Worm (Caenorhabditis elegans) whole organism, L1 larva: ENCODE measurements around the gene Y57G11A.5.
A peak's percentile ranks its signal among the peaks of the same experiment; 100 is the strongest.

Experiments used
- C04F5.9 ChIP-seq: sonication (generic microtip); optimal IDR thresholded peaks from 2 replicates; lab custom pipeline; 2016; ENCODE audit warnings: missing genetic modification characterization, missing compliant biosample characterization
- C16A3.4 ChIP-seq: fragments of 150-350 bp; optimal IDR thresholded peaks from 2 replicates; lab custom pipeline; 2014; ENCODE audit warnings: missing biosample characterization, missing genetic modification characterization
- F16B12.6 ChIP-seq: fragments of 150-350 bp; optimal IDR thresholded peaks from 2 replicates; lab custom pipeline; 2014; ENCODE audit warnings: missing biosample characterization, missing genetic modification characterization
- alr-1 ChIP-seq: fragments of 200-800 bp; sonication (Bioruptor generic); optimal IDR thresholded peaks from 2 replicates; lab custom pipeline; 2018; ENCODE audit warnings: borderline replicate concordance, mild to moderate bottlenecking, missing genetic modification characterization, missing compliant biosample characterization
- aly-2 ChIP-seq: fragments of 150-350 bp; optimal IDR thresholded peaks from 2 replicates; lab custom pipeline; 2014; ENCODE audit warnings: missing biosample characterization, missing genetic modification characterization
- blmp-1 ChIP-seq: fragments of 150-350 bp; optimal IDR thresholded peaks from 2 replicates; lab custom pipeline; 2014; ENCODE audit warnings: missing biosample characterization, missing genetic modification characterization
- ceh-63 ChIP-seq: fragments of 200-800 bp; sonication (Bioruptor generic); optimal IDR thresholded peaks from 2 replicates; lab custom pipeline; 2018; ENCODE audit warnings: mild to moderate bottlenecking, missing genetic modification characterization, missing compliant biosample characterization
- ceh-82 ChIP-seq, 3 experiments: fragments of 150-350 bp in 1 of 3; sonication (generic microtip) in 2 of 3; optimal IDR thresholded peaks; 2 replicates each; lab custom pipeline; 2014 to 2017; ENCODE audit warnings: missing biosample characterization in 3 of 3, missing genetic modification characterization in 3 of 3
- ceh-90 ChIP-seq: sonication (generic microtip); optimal IDR thresholded peaks from 2 replicates; lab custom pipeline; 2016; ENCODE audit warnings: missing genetic modification characterization, missing compliant biosample characterization
- efl-1 ChIP-seq, 4 experiments: fragments of 150-350 bp; optimal IDR thresholded peaks in 3 of 4; peaks in 1 of 4; 1 replicate in 1 of 4; 2 replicates in 3 of 4; lab custom pipeline; 2014; ENCODE audit warnings: missing biosample characterization in 2 of 4, missing genetic modification characterization in 2 of 4, missing genetic modification reagents in 2 of 4
- egl-13 ChIP-seq: sonication (generic microtip); optimal IDR thresholded peaks from 2 replicates; lab custom pipeline; 2016; ENCODE audit warnings: missing genotype, missing genetic modification reagents, missing genetic modification characterization, missing compliant biosample characterization
- egl-27 ChIP-seq, 2 experiments: fragments of 150-350 bp in 1 of 2; sonication (generic microtip); optimal IDR thresholded peaks; 3 replicates each; lab custom pipeline; 2017 to 2018; ENCODE audit warnings: missing biosample characterization in 2 of 2, missing genetic modification characterization in 2 of 2, missing genetic modification reagents in 2 of 2
- elt-2 ChIP-seq: sonication (generic microtip); optimal IDR thresholded peaks from 2 replicates; lab custom pipeline; 2016; ENCODE audit warnings: missing genetic modification characterization, mild to moderate bottlenecking, inconsistent platforms, missing compliant biosample characterization, missing genetic modification reagents
- ets-5 ChIP-seq: fragments of 200-800 bp; sonication (Bioruptor generic); IDR thresholded peaks from 2 replicates; pipeline ENCODE4 v1.3.6; 2022; ENCODE audit warnings: missing genetic modification characterization, missing compliant biosample characterization
- fkh-4 ChIP-seq: sonication (generic microtip); optimal IDR thresholded peaks from 2 replicates; lab custom pipeline; 2016; ENCODE audit warnings: missing compliant biosample characterization, missing genetic modification characterization, borderline replicate concordance
- fkh-8 ChIP-seq: sonication (generic microtip); optimal IDR thresholded peaks from 2 replicates; lab custom pipeline; 2016; ENCODE audit warnings: mild to moderate bottlenecking, missing genetic modification characterization, missing compliant biosample characterization
- grh-1 ChIP-seq: fragments of 200-800 bp; sonication (Bioruptor generic); IDR thresholded peaks from 2 replicates; pipeline ENCODE4 v1.3.6; 2022; ENCODE audit warnings: missing genetic modification reagents, missing genetic modification characterization, missing compliant biosample characterization
- hpl-2 ChIP-seq: fragments of 150-350 bp; optimal IDR thresholded peaks from 2 replicates; lab custom pipeline; 2014; ENCODE audit warnings: missing biosample characterization, missing genetic modification reagents, missing genetic modification characterization
- irx-1 ChIP-seq: sonication (generic microtip); optimal IDR thresholded peaks from 2 replicates; lab custom pipeline; 2016; ENCODE audit warnings: missing genetic modification characterization, missing compliant biosample characterization
- isw-1 ChIP-seq: fragments of 200-800 bp; sonication (Bioruptor generic); IDR thresholded peaks from 2 replicates; pipeline ENCODE4 v1.3.6; 2022; ENCODE audit warnings: missing genetic modification characterization, missing compliant biosample characterization
- lin-15B ChIP-seq: fragments of 150-350 bp; sonication (generic microtip); optimal IDR thresholded peaks from 3 replicates; lab custom pipeline; 2014; ENCODE audit warnings: missing biosample characterization, missing genetic modification characterization
- lin-35 ChIP-seq, 2 experiments: fragments of 150-350 bp; optimal IDR thresholded peaks; 2 replicates each; lab custom pipeline; 2014; ENCODE audit warnings: missing biosample characterization in 2 of 2, missing genetic modification characterization in 2 of 2, missing genetic modification reagents in 2 of 2
- lir-3 ChIP-seq: sonication (generic microtip); optimal IDR thresholded peaks from 2 replicates; lab custom pipeline; 2016; ENCODE audit warnings: mild to moderate bottlenecking, missing genetic modification characterization, moderate library complexity, missing compliant biosample characterization; ENCODE audit not compliant: poor library complexity
- mdl-1 ChIP-seq, 2 experiments: fragments of 150-350 bp; optimal IDR thresholded peaks; 2 replicates each; lab custom pipeline; 2014 to 2017; ENCODE audit warnings: missing biosample characterization in 2 of 2, missing genetic modification characterization in 2 of 2, inconsistent platforms in 1 of 2
- mep-1 ChIP-seq: fragments of 150-350 bp; optimal IDR thresholded peaks from 2 replicates; lab custom pipeline; 2014; ENCODE audit warnings: missing biosample characterization, missing genetic modification characterization
- nhr-11 ChIP-seq: fragments of 150-350 bp; optimal IDR thresholded peaks from 2 replicates; lab custom pipeline; 2014; ENCODE audit warnings: missing biosample characterization, missing genetic modification characterization
- nhr-12 ChIP-seq: sonication (generic microtip); optimal IDR thresholded peaks from 2 replicates; lab custom pipeline; 2017; ENCODE audit warnings: missing biosample characterization, missing genetic modification characterization
- nhr-28 ChIP-seq: fragments of 150-350 bp; optimal IDR thresholded peaks from 2 replicates; lab custom pipeline; 2014; ENCODE audit warnings: missing biosample characterization, missing genetic modification characterization
- nhr-47 ChIP-seq: sonication (generic microtip); optimal IDR thresholded peaks from 2 replicates; lab custom pipeline; 2016; ENCODE audit warnings: mild to moderate bottlenecking, missing genetic modification characterization, moderate library complexity, missing compliant biosample characterization
- nhr-84 ChIP-seq: sonication (generic microtip); optimal IDR thresholded peaks from 2 replicates; lab custom pipeline; 2017; ENCODE audit warnings: missing biosample characterization, missing genetic modification characterization
- nhr-85 ChIP-seq: sonication (generic microtip); peaks from one replicate; lab custom pipeline; 2016; ENCODE audit warnings: missing genetic modification characterization, inconsistent platforms, missing compliant biosample characterization
- nhr-90 ChIP-seq: sonication (generic microtip); optimal IDR thresholded peaks from 2 replicates; lab custom pipeline; 2016; ENCODE audit warnings: mild to moderate bottlenecking, missing genetic modification characterization, missing compliant biosample characterization; ENCODE audit not compliant: poor library complexity
- pag-3 ChIP-seq: sonication (generic microtip); optimal IDR thresholded peaks from 2 replicates; lab custom pipeline; 2017; ENCODE audit warnings: missing genetic modification characterization, mild to moderate bottlenecking, missing compliant biosample characterization, antibody characterized with exemption, borderline replicate concordance; ENCODE audit not compliant: insufficient read depth
- pqm-1 ChIP-seq: sonication (generic microtip); optimal IDR thresholded peaks from 3 replicates; lab custom pipeline; 2017; ENCODE audit warnings: missing biosample characterization, missing genetic modification characterization
- skn-1 ChIP-seq: fragments of 150-350 bp; optimal IDR thresholded peaks from 2 replicates; lab custom pipeline; 2014; ENCODE audit warnings: missing biosample characterization, missing genetic modification characterization
- sox-4 ChIP-seq: sonication (generic microtip); optimal IDR thresholded peaks from 2 replicates; lab custom pipeline; 2016; ENCODE audit warnings: missing genetic modification characterization, missing compliant biosample characterization
- sup-37 ChIP-seq: fragments of 200-800 bp; sonication (Bioruptor generic); optimal IDR thresholded peaks from 2 replicates; lab custom pipeline; 2018; ENCODE audit warnings: mild to moderate bottlenecking, missing genetic modification characterization, missing compliant biosample characterization
- unc-62 ChIP-seq: fragments of 150-350 bp; optimal IDR thresholded peaks from 2 replicates; lab custom pipeline; 2014; ENCODE audit warnings: missing biosample characterization, missing genetic modification reagents, missing genetic modification characterization
- unc-86 ChIP-seq: sonication (generic microtip); optimal IDR thresholded peaks from 2 replicates; lab custom pipeline; 2016; ENCODE audit warnings: missing genetic modification characterization, missing compliant biosample characterization
- unc-98 ChIP-seq: fragments of 200-800 bp; sonication (Bioruptor generic); IDR thresholded peaks from 2 replicates; pipeline ENCODE4 v1.3.6; 2022; ENCODE audit warnings: missing genetic modification characterization, missing compliant biosample characterization
- zag-1 ChIP-seq: fragments of 150-350 bp; optimal IDR thresholded peaks from 2 replicates; lab custom pipeline; 2014; ENCODE audit warnings: missing biosample characterization, missing genetic modification characterization
- zip-4 ChIP-seq: fragments of 200-800 bp; sonication (Bioruptor generic); optimal IDR thresholded peaks from 2 replicates; lab custom pipeline; 2018; ENCODE audit warnings: mild to moderate bottlenecking, missing genetic modification characterization, moderate library complexity, missing compliant biosample characterization

The Y57G11A.5 gene

ce11 chrIV:14512405-14512804 is at the start of gene Y57G11A.5:
Y57G11A.5 (minus strand) TSS chrIV:14512505.
- TF ChIP-seq nhr-11: no peak
- no peak for TF ChIP-seq C04F5.9 (tag; lab: Kevin White, UChicago)
- no peak for TF ChIP-seq skn-1 (tag; lab: Kevin White, UChicago)
- TF ChIP-seq mdl-1 (tag; optimal IDR thresholded peaks at IDR 0.05; lab: Kevin White, UChicago): no peak
- TF ChIP-seq unc-98 (GFP tag; lab: Robert Waterston, UW): no peak
- TF ChIP-seq ets-5: no peak
- TF ChIP-seq egl-27 (tag; optimal IDR thresholded peaks at IDR 0.05; lab: Kevin White, UChicago): no peak
- no peak for TF ChIP-seq ceh-63 (GFP tag; lab: Kevin White, UChicago)
- no peak for TF ChIP-seq lin-35 (GFP tag; optimal IDR thresholded peaks at IDR 0.05; lab: Kevin White, UChicago)
- no peak for TF ChIP-seq nhr-84 (tag; lab: Kevin White, UChicago)
- TF ChIP-seq isw-1 (GFP tag; lab: Robert Waterston, UW): no peak
- TF ChIP-seq nhr-28 (tag; lab: Kevin White, UChicago): no peak
- no peak for TF ChIP-seq F16B12.6
- no peak for TF ChIP-seq lir-3
- no peak for TF ChIP-seq zip-4 (GFP tag; lab: Kevin White, UChicago)
- TF ChIP-seq ceh-82 (tag; optimal IDR thresholded peaks at IDR 0.05; lab: Kevin White, UChicago): no peak

- TF ChIP-seq nhr-85 (peak; percentile 16), blmp-1 (tag; lab: Kevin White, UChicago) (no peak), lir-3 (no peak), nhr-90 (tag; lab: Kevin White, UChicago) (no peak), unc-62 (GFP tag; lab: Kevin White, UChicago) (no peak), fkh-8 (tag; lab: Kevin White, UChicago) (no peak), hpl-2 (GFP tag; lab: Kevin White, UChicago) (no peak), ceh-90 (tag; lab: Kevin White, UChicago) (no peak), sup-37 (no peak), egl-13 (tag; lab: Kevin White, UChicago) (no peak), elt-2 (tag; lab: Kevin White, UChicago) (peak; percentile 81), aly-2 (no peak)
These were observed 49.4 kb upstream of the Y57G11A.5 start for ce11 chrIV:14561677-14562076.

ce11 chrIV:14559267-14559666 is 47.0 kb upstream of the Y57G11A.5 start:
- TF ChIP-seq elt-2 (tag; lab: Kevin White, UChicago) (peak; percentile 15), efl-1 (optimal IDR thresholded peaks at IDR 0.05; lab: Kevin White, UChicago) (no peak), efl-1 (GFP tag; optimal IDR thresholded peaks at IDR 0.05 in 1 of 2; lab: Kevin White, UChicago) (peak in 1 of 2 experiments; percentile 31), ceh-63 (GFP tag; lab: Kevin White, UChicago) (no peak)
- TF ChIP-seq, all 84 proteins: peak for 2

ce11 chrIV:14557642-14558041 is 45.3 kb upstream of the Y57G11A.5 start:
- TF ChIP-seq C16A3.4 (no peak), nhr-12 (tag; lab: Kevin White, UChicago) (no peak), fkh-8 (tag; lab: Kevin White, UChicago) (peak; percentile 69)

- TF ChIP-seq pqm-1 (tag; lab: Kevin White, UChicago) (no peak), unc-86 (tag; lab: Kevin White, UChicago) (no peak), nhr-47 (tag; lab: Kevin White, UChicago) (no peak), ceh-82 (tag; optimal IDR thresholded peaks at IDR 0.05; lab: Kevin White, UChicago) (no peak), nhr-12 (tag; lab: Kevin White, UChicago) (no peak), mep-1 (no peak), F16B12.6 (no peak), egl-27 (tag; optimal IDR thresholded peaks at IDR 0.05; lab: Kevin White, UChicago) (no peak), fkh-4 (tag; lab: Kevin White, UChicago) (no peak), pag-3 (tag; lab: Kevin White, UChicago) (no peak), lin-15B (tag; lab: Kevin White, UChicago) (no peak), sox-4 (tag; lab: Kevin White, UChicago) (no peak), irx-1 (tag; lab: Kevin White, UChicago) (no peak), zip-4 (GFP tag; lab: Kevin White, UChicago) (no peak), grh-1 (GFP tag; lab: Robert Waterston, UW) (no peak), zag-1 (tag; lab: Kevin White, UChicago) (no peak), alr-1 (tag; lab: Kevin White, UChicago) (no peak), nhr-85 (no peak)
These were observed 42.5 kb upstream of the Y57G11A.5 start, which contains the start of gene Y57G11B.6 for ce11 chrIV:14554788-14555187. Y57G11B.6 (minus strand) TSS chrIV:14554888.
